Worm (Caenorhabditis elegans) whole organism, L4 larva: Measurements from ENCODE around the gene rcd-1.

ENCODE experiments used
- aha-1 ChIP-seq: fragments of 150-350 bp; peaks from one replicate; lab custom pipeline; 2014; ENCODE audit warnings: missing biosample characterization, missing genetic modification characterization
- hlh-11 ChIP-seq: fragments of 200-800 bp; sonication (Bioruptor generic); optimal IDR thresholded peaks from 2 replicates; lab custom pipeline; 2018; ENCODE audit warnings: mild to moderate bottlenecking, missing genetic modification characterization, missing compliant biosample characterization
- mxl-2 ChIP-seq: fragments of 200-800 bp; sonication (Bioruptor generic); conservative IDR thresholded peaks from 2 replicates; pipeline ENCODE4 v1.3.6; 2022; ENCODE audit warnings: missing genetic modification reagents, missing genetic modification characterization, missing compliant biosample characterization
- nhr-10 ChIP-seq: fragments of 150-350 bp; optimal IDR thresholded peaks from 2 replicates; lab custom pipeline; 2014; ENCODE audit warnings: missing biosample characterization, missing genetic modification characterization
- nhr-6 ChIP-seq: fragments of 150-350 bp; optimal IDR thresholded peaks from 2 replicates; lab custom pipeline; 2014; ENCODE audit warnings: missing biosample characterization, missing genetic modification characterization
- saeg-2 ChIP-seq: fragments of 200-800 bp; sonication (Bioruptor generic); IDR thresholded peaks from 2 replicates; pipeline ENCODE4 v1.3.6; 2022; ENCODE audit warnings: missing genetic modification reagents, missing genetic modification characterization, missing compliant biosample characterization
- unc-62 ChIP-seq, 3 experiments: fragments of 150-350 bp in 1 of 3; sonication (generic microtip); optimal IDR thresholded peaks in 2 of 3; peaks in 1 of 3; 1 replicate in 1 of 3; 2 replicates in 2 of 3; lab custom pipeline; 2014 to 2017; ENCODE audit warnings: missing biosample characterization in 3 of 3, missing genetic modification characterization in 3 of 3, missing genetic modification reagents in 3 of 3, missing genotype in 1 of 3
- ztf-7 ChIP-seq: fragments of 150-350 bp; optimal IDR thresholded peaks from 2 replicates; lab custom pipeline; 2014; ENCODE audit warnings: missing biosample characterization, missing genetic modification characterization

The rcd-1 gene

ce11 chrII:3805518-3805917, 51.8 kb downstream of the rcd-1 start:
- TF ChIP-seq nhr-10 (tag; lab: Kevin White, UChicago) (no peak), saeg-2 (GFP tag; lab: Robert Waterston, UW) (no peak), unc-62 (GFP tag; optimal IDR thresholded peaks at IDR 0.05 in 1 of 2; lab: Kevin White, UChicago) (peak in 1 of 2 experiments; percentile 96), unc-62 (tag; optimal IDR thresholded peaks at IDR 0.05; lab: Kevin White, UChicago) (no peak), mxl-2 (GFP tag; lab: Robert Waterston, UW) (no peak)

- TF ChIP-seq ztf-7 (no peak), hlh-11 (tag; lab: Kevin White, UChicago) (no peak), nhr-6 (no peak), aha-1 (tag; lab: Kevin White, UChicago) (peak; percentile 82)
Observed at ce11 chrII:3806964-3807363, 53.3 kb downstream of the rcd-1 start, which contains the start of gene F54D10.4. TSS of gene F54D10.4 (minus strand) at chrII:3807064.
